Fruit fly (Drosophila melanogaster): ENCODE results near the gene CG7208.

CG7208 gene

DNA sequence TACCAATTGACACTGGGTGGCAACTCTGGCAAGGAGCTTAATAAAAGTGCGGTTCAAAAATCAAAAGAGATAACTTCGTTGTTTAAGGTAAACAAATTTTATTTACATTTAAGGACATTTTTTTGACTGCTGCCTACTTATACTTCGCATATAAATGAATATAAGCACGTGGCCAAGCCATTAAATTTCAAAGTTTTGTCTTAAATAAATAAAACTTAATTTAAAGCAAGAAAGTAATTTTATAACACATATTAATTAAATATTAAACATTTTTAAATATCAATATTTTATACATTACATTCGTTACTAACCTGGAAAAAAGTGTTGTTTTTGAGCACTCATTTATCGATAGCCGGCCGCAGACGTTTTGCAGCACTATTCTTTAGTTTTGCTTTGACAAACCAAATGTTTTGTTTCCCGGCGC, 3.2 kb upstream of the CG7208 start, which contains the start of the genes CG12321 and MED17 (continued):
- TF ChIP-seq CG8944 (GFP tag; optimal IDR thresholded peaks at IDR 0.05) = peak; percentile 67
- TF ChIP-seq Doc3 (GFP tag; IDR thresholded peaks at IDR 0.05; ENCODE audit: partially characterized antibody) = no peak
- TF ChIP-seq Elba2 (GFP tag; optimal IDR thresholded peaks at IDR 0.05) = peak; percentile 55
- TF ChIP-seq otp (GFP tag; IDR thresholded peaks at IDR 0.05) = 0 out of 3 replicates have a peak, but pooled peaks have one; percentile 51
- no peak for TF ChIP-seq Hr39 (optimal IDR thresholded peaks at IDR 0.05)
- TF ChIP-seq BtbVII (GFP tag; optimal IDR thresholded peaks at IDR 0.05) = peak; percentile 86
- TF ChIP-seq CG2129 (GFP tag; IDR thresholded peaks at IDR 0.05; ENCODE audit: partially characterized antibody) = no peak
- TF ChIP-seq Ets97D (GFP tag; optimal IDR thresholded peaks at IDR 0.05) = peak; percentile 55
- peak; percentile 87 for TF ChIP-seq dmrt11E (tag; optimal IDR thresholded peaks at IDR 0.05)
- TF ChIP-seq Xbp1 (GFP tag; optimal IDR thresholded peaks at IDR 0.05) = peak; percentile 94
- TF ChIP-seq sc (optimal IDR thresholded peaks at IDR 0.05) = no peak
- peak; percentile 85 for TF ChIP-seq sc (GFP tag; optimal IDR thresholded peaks at IDR 0.05)
- no peak for TF ChIP-seq Hey (tag; optimal IDR thresholded peaks at IDR 0.05)
- peak; percentile 88 for TF ChIP-seq ranshi (GFP tag; IDR thresholded peaks at IDR 0.05)
- no peak for TF ChIP-seq salm (tag; optimal IDR thresholded peaks at IDR 0.05)
- TF ChIP-seq twi (tag; optimal IDR thresholded peaks at IDR 0.05) = peak; percentile 79
- TF ChIP-seq CG7928 (GFP tag; optimal IDR thresholded peaks at IDR 0.05) = peak; percentile 69
- peak; percentile 92 for TF ChIP-seq CG11247 (GFP tag; IDR thresholded peaks at IDR 0.05)
- TF ChIP-seq CG3163 (GFP tag; optimal IDR thresholded peaks at IDR 0.05) = peak; percentile 41
- no peak for TF ChIP-seq CG12769 (tag; optimal IDR thresholded peaks at IDR 0.05)
- 0 out of 2 replicates have a peak, but pooled peaks have one; percentile 16 for TF ChIP-seq Scr (GFP tag; IDR thresholded peaks at IDR 0.05; ENCODE audit: partially characterized antibody)
- peak; percentile 87 for TF ChIP-seq HHEX (GFP tag; optimal IDR thresholded peaks at IDR 0.05)
- peak; percentile 67 for TF ChIP-seq ro (GFP tag; IDR thresholded peaks at IDR 0.05)
- peak; percentile 31 for TF ChIP-seq pum (GFP tag; optimal IDR thresholded peaks at IDR 0.05)
- peak; percentile 84 for TF ChIP-seq CG13296 (GFP tag; optimal IDR thresholded peaks at IDR 0.05)
- TF ChIP-seq al (GFP tag; IDR thresholded peaks at IDR 0.05) = peak; percentile 90
- peak; percentile 91 for TF ChIP-seq Sox102F (GFP tag; optimal IDR thresholded peaks at IDR 0.05)
- peak; percentile 26 for TF ChIP-seq schlank (tag; optimal IDR thresholded peaks at IDR 0.05)
- peak; percentile 92 for TF ChIP-seq CG2712 (tag; optimal IDR thresholded peaks at IDR 0.05)
- TF ChIP-seq CG11093 (GFP tag; IDR thresholded peaks at IDR 0.05) = peak; percentile 80
- peak; percentile 64 for TF ChIP-seq BEAF-32 (GFP tag; optimal IDR thresholded peaks at IDR 0.05)
- TF ChIP-seq unc-4 (GFP tag; IDR thresholded peaks at IDR 0.05; ENCODE audit: partially characterized antibody) = peak; percentile 31; the same call in 1 of the 2 replicates
- TF ChIP-seq btn (GFP tag; optimal IDR thresholded peaks at IDR 0.05) = no peak
- TF ChIP-seq cwo (GFP tag; optimal IDR thresholded peaks at IDR 0.05) = peak; percentile 75
- TF ChIP-seq dati (GFP tag; IDR thresholded peaks at IDR 0.05) = no peak
- peak; percentile 91 for TF ChIP-seq CG32532 (GFP tag; IDR thresholded peaks at IDR 0.05)
- TF ChIP-seq B-H2 (GFP tag; optimal IDR thresholded peaks at IDR 0.05) = peak; percentile 88
- TF ChIP-seq CG15601 (tag; optimal IDR thresholded peaks at IDR 0.05) = peak; percentile 81
- peak; percentile 63 for TF ChIP-seq CG15011 (GFP tag; optimal IDR thresholded peaks at IDR 0.05)
- TF ChIP-seq ab (GFP tag; optimal IDR thresholded peaks at IDR 0.05) = peak; percentile 41
- peak; percentile 83 for TF ChIP-seq CG4617 (GFP tag; optimal IDR thresholded peaks at IDR 0.05; ENCODE audit: borderline replicate concordance)
- peak; percentile 95 for TF ChIP-seq CG3847 (GFP tag; IDR thresholded peaks at IDR 0.05)
- TF ChIP-seq croc (GFP tag; conservative IDR thresholded peaks at IDR 0.05) = peak; percentile 76
- no peak for TF ChIP-seq MTF-1 (GFP tag; optimal IDR thresholded peaks at IDR 0.05; ENCODE audit: borderline replicate concordance)
- peak; percentile 62 for TF ChIP-seq Bdp1 (GFP tag; optimal IDR thresholded peaks at IDR 0.05)
- TF ChIP-seq Side (GFP tag; optimal IDR thresholded peaks at IDR 0.05) = peak; percentile 4
- TF ChIP-seq bbx (GFP tag; IDR thresholded peaks at IDR 0.05; ENCODE audit: partially characterized antibody) = no peak
- TF ChIP-seq Dbx (GFP tag; IDR thresholded peaks at IDR 0.05) = peak; percentile 96
- no peak for TF ChIP-seq gro (GFP tag; optimal IDR thresholded peaks at IDR 0.05)
- TF ChIP-seq Mes4 (GFP tag; optimal IDR thresholded peaks at IDR 0.05) = peak; percentile 33
- peak; percentile 92 for TF ChIP-seq CG10209 (GFP tag; optimal IDR thresholded peaks at IDR 0.05)
